Fruit fly (Drosophila melanogaster) S2 (cell line): ENCODE measurements around the gene Kua.

ENCODE experiments used
- CG8478 ChIP-seq: fragments of >200 bp; optimal IDR thresholded peaks from 2 replicates; lab custom pipeline; 2018
- CTCF ChIP-seq, 2 experiments: fragments of >200 bp; optimal IDR thresholded peaks; 2 replicates each; lab custom pipeline; 2018

dm6 chr2L:20072095-20072494, 25.3 kb upstream of the Kua start, which contains the start of gene CG10730:
- TF ChIP-seq CG8478 (lab: Kevin White, UChicago) (no peak), CTCF (optimal IDR thresholded peaks at IDR 0.05; lab: Kevin White, UChicago) (no peak)
